Worm (Caenorhabditis elegans): ENCODE results near the gene dhs-31.
"Not testable (repeated sequence)": the region's sequence is repeated elsewhere in the genome, so short reads cannot be mapped to it uniquely, and the experiment has no call there.

DNA sequence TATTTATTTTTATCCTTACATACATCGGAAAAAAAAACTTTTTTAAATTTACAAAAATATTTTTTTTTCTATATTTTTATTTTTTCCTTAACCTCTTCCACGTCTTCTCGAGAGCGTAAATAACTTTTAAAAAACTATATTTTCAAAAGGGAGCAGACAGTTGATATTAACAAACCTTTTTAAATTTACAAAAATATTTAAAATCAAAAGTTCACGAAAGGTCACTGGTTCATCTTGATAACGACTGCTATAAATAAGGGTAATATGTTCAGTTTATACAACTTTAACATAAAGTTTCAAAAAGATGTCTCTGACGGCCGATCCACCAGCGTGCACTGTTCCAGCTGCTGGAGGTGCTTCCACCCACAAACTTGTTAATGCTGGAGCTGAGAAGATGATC, 11.9 kb downstream of the dhs-31 start, which contains the start of the genes F44D12.16 and msd-2:
- TF ChIP-seq zfh-2 (GFP tag; conservative IDR thresholded peaks at IDR 0.05); die-1 (tag; optimal IDR thresholded peaks at IDR 0.05); let-526 (GFP tag; IDR thresholded peaks at IDR 0.05); unc-62 (GFP tag; optimal IDR thresholded peaks at IDR 0.05); zim-3 (tag; optimal IDR thresholded peaks at IDR 0.05): not testable (repeated sequence)

Data from whole organism, young adult.